Fruit fly (Drosophila melanogaster): ENCODE results near the gene Scsalpha1.

Scsalpha1 gene

DNA sequence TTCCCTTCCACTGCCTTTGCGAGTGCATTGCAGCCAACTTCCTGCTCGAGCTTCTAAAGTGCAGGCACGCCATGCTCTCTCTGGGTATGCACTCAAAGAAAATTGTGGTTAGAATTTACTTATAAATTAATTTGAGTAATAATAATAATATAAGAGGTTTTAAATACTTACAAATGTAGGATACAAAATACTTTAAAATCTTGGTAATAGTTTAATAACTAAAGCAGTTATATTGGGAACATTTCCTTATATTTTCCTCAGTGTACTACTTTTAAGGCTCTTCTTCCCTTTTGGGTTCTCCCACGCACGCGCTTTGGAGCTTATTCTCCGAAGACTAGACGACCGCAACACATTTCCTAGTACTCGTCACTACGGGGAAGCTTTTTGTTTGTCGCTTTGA is 12.5 kb downstream of the Scsalpha1 start (continued):
- no peak for TF ChIP-seq oc (tag; optimal IDR thresholded peaks at IDR 0.05)
- peak; percentile 39 for TF ChIP-seq CG17568 (GFP tag; optimal IDR thresholded peaks at IDR 0.05)
- TF ChIP-seq ap (GFP tag; IDR thresholded peaks at IDR 0.05): peak; percentile 80
- TF ChIP-seq yki (optimal IDR thresholded peaks at IDR 0.05): no peak
- peak; percentile 60; the same call in 2 of the 3 replicates for TF ChIP-seq B-H1 (GFP tag; IDR thresholded peaks at IDR 0.05)
- no peak for TF ChIP-seq NC2α (GFP tag; optimal IDR thresholded peaks at IDR 0.05)
- TF ChIP-seq Hr78 (GFP tag; optimal IDR thresholded peaks at IDR 0.05): no peak
- peak; percentile 26 for TF ChIP-seq kay (GFP tag; optimal IDR thresholded peaks at IDR 0.05)
- TF ChIP-seq CG17912 (GFP tag; optimal IDR thresholded peaks at IDR 0.05): no peak
- TF ChIP-seq psq (GFP tag; optimal IDR thresholded peaks at IDR 0.05): peak; percentile 54
- TF ChIP-seq CG11093 (GFP tag; IDR thresholded peaks at IDR 0.05): 0 out of 3 replicates have a peak, but pooled peaks have one; percentile 9
- peak; percentile 94 for TF ChIP-seq Awh (GFP tag; IDR thresholded peaks at IDR 0.05)
- TF ChIP-seq bcd (GFP tag; optimal IDR thresholded peaks at IDR 0.05): peak; percentile 69
- no peak for TF ChIP-seq CG7963 (GFP tag; IDR thresholded peaks at IDR 0.05; ENCODE audit: partially characterized antibody)
- no peak for TF ChIP-seq CTCF (GFP tag; optimal IDR thresholded peaks at IDR 0.05)
- peak; percentile 90 for TF ChIP-seq CG7556 (GFP tag; optimal IDR thresholded peaks at IDR 0.05)
- TF ChIP-seq zen2 (GFP tag; IDR thresholded peaks at IDR 0.05; ENCODE audit: partially characterized antibody): no peak
- no peak for TF ChIP-seq Sry-δ (GFP tag; optimal IDR thresholded peaks at IDR 0.05)
- TF ChIP-seq Hmx (GFP tag; optimal IDR thresholded peaks at IDR 0.05): no peak
- no peak for TF ChIP-seq Lpt (GFP tag; optimal IDR thresholded peaks at IDR 0.05)
- TF ChIP-seq Bdp1 (GFP tag; optimal IDR thresholded peaks at IDR 0.05): no peak
- peak; percentile 43; the same call in 1 of the 2 replicates for TF ChIP-seq Taf1 (GFP tag; IDR thresholded peaks at IDR 0.05)
- TF ChIP-seq CG8290 (GFP tag; optimal IDR thresholded peaks at IDR 0.05): no peak
- no peak for TF ChIP-seq CG8290 (tag; optimal IDR thresholded peaks at IDR 0.05)
- TF ChIP-seq CG11247 (GFP tag; IDR thresholded peaks at IDR 0.05): peak; percentile 75; the same call in 1 of the 2 replicates
- TF ChIP-seq Gug (GFP tag; IDR thresholded peaks at IDR 0.05): peak; percentile 11; the same call in 1 of the 4 replicates
- peak; percentile 10 for TF ChIP-seq jing (GFP tag; optimal IDR thresholded peaks at IDR 0.05)
- TF ChIP-seq CG8359 (GFP tag; optimal IDR thresholded peaks at IDR 0.05; ENCODE audit: borderline replicate concordance): peak; percentile 45
- TF ChIP-seq CG3407 (GFP tag; optimal IDR thresholded peaks at IDR 0.05): peak; percentile 52
- TF ChIP-seq CG7745 (tag; optimal IDR thresholded peaks at IDR 0.05): no peak
- TF ChIP-seq CG4707 (GFP tag; optimal IDR thresholded peaks at IDR 0.05): peak; percentile 56
- TF ChIP-seq klu (GFP tag; IDR thresholded peaks at IDR 0.05): peak; percentile 46; the same call in 1 of the 2 replicates
- no peak for TF ChIP-seq mirr (GFP tag; optimal IDR thresholded peaks at IDR 0.05)
- no peak for TF ChIP-seq sens-2 (GFP tag; IDR thresholded peaks at IDR 0.05)
- TF ChIP-seq CG16863 (GFP tag; optimal IDR thresholded peaks at IDR 0.05): no peak
- TF ChIP-seq CG9437 (GFP tag; optimal IDR thresholded peaks at IDR 0.05): peak; percentile 61
- peak; percentile 39 for TF ChIP-seq CG2116 (GFP tag; optimal IDR thresholded peaks at IDR 0.05)
- TF ChIP-seq prd (optimal IDR thresholded peaks at IDR 0.05): no peak
- TF ChIP-seq prd (GFP tag; IDR thresholded peaks at IDR 0.05): peak; percentile 67; the same call in 2 of the 3 replicates
- no peak for TF ChIP-seq nau (GFP tag; optimal IDR thresholded peaks at IDR 0.05)
- TF ChIP-seq Nf-YA (GFP tag; IDR thresholded peaks at IDR 0.05): peak; percentile 72
- TF ChIP-seq CG14860 (GFP tag; IDR thresholded peaks at IDR 0.05; ENCODE audit: partially characterized antibody): no peak
- no peak for TF ChIP-seq Dip2 (GFP tag; IDR thresholded peaks at IDR 0.05)
- TF ChIP-seq mam (GFP tag; optimal IDR thresholded peaks at IDR 0.05): peak; percentile 24
- peak; percentile 84 for TF ChIP-seq phol (tag; optimal IDR thresholded peaks at IDR 0.05)
- no peak for TF ChIP-seq fru (optimal IDR thresholded peaks at IDR 0.05)
- TF ChIP-seq nerfin-1 (tag; optimal IDR thresholded peaks at IDR 0.05): peak; percentile 83
- no peak for TF ChIP-seq Sry-β (GFP tag; optimal IDR thresholded peaks at IDR 0.05)
- TF ChIP-seq CG18262 (tag; optimal IDR thresholded peaks at IDR 0.05): peak; percentile 83
- no peak for TF ChIP-seq CG9876 (GFP tag; optimal IDR thresholded peaks at IDR 0.05)
- TF ChIP-seq Max (GFP tag; optimal IDR thresholded peaks at IDR 0.05): peak; percentile 64
- no peak for TF ChIP-seq dati (GFP tag; IDR thresholded peaks at IDR 0.05)
- no peak for TF ChIP-seq Tbp (GFP tag; optimal IDR thresholded peaks at IDR 0.05)

Data from whole organism, embryonic.